Worm (Caenorhabditis elegans) whole organism, L1 larva: ENCODE data around the gene C03A3.3.

Experiments
- C04F5.9 ChIP-seq: sonication (generic microtip); optimal IDR thresholded peaks from 2 replicates; lab custom pipeline; 2016; ENCODE audit warnings: missing genetic modification characterization, missing compliant biosample characterization
- C16A3.4 ChIP-seq: fragments of 150-350 bp; optimal IDR thresholded peaks from 2 replicates; lab custom pipeline; 2014; ENCODE audit warnings: missing biosample characterization, missing genetic modification characterization
- Y116A8C.19 ChIP-seq: sonication (generic microtip); optimal IDR thresholded peaks from 2 replicates; lab custom pipeline; 2016; ENCODE audit warnings: missing compliant biosample characterization, missing genetic modification characterization, borderline replicate concordance
- blmp-1 ChIP-seq: fragments of 150-350 bp; optimal IDR thresholded peaks from 2 replicates; lab custom pipeline; 2014; ENCODE audit warnings: missing biosample characterization, missing genetic modification characterization
- ceh-8 ChIP-seq: fragments of 200-800 bp; sonication (Bioruptor generic); optimal IDR thresholded peaks from 2 replicates; lab custom pipeline; 2018; ENCODE audit warnings: mild to moderate bottlenecking, missing genetic modification characterization, moderate library complexity, missing compliant biosample characterization
- ceh-82 ChIP-seq, 3 experiments: fragments of 150-350 bp in 1 of 3; sonication (generic microtip) in 2 of 3; optimal IDR thresholded peaks; 2 replicates each; lab custom pipeline; 2014 to 2017; ENCODE audit warnings: missing biosample characterization in 3 of 3, missing genetic modification characterization in 3 of 3
- ceh-88 ChIP-seq: fragments of 200-800 bp; sonication (Bioruptor generic); IDR thresholded peaks from 2 replicates; pipeline ENCODE4 v1.3.6; 2022; ENCODE audit warnings: missing genetic modification characterization, missing compliant biosample characterization
- ceh-90 ChIP-seq: sonication (generic microtip); optimal IDR thresholded peaks from 2 replicates; lab custom pipeline; 2016; ENCODE audit warnings: missing genetic modification characterization, missing compliant biosample characterization
- dpl-1 ChIP-seq, 3 experiments: fragments of 150-350 bp in 2 of 3; sonication (generic microtip) in 1 of 3; optimal IDR thresholded peaks; 2 replicates each; lab custom pipeline; 2014 to 2017; ENCODE audit warnings: missing biosample characterization in 3 of 3, missing genetic modification characterization in 3 of 3, missing genetic modification reagents in 3 of 3
- egl-13 ChIP-seq: sonication (generic microtip); optimal IDR thresholded peaks from 2 replicates; lab custom pipeline; 2016; ENCODE audit warnings: missing genotype, missing genetic modification reagents, missing genetic modification characterization, missing compliant biosample characterization
- egl-27 ChIP-seq, 2 experiments: fragments of 150-350 bp in 1 of 2; sonication (generic microtip); optimal IDR thresholded peaks; 3 replicates each; lab custom pipeline; 2017 to 2018; ENCODE audit warnings: missing biosample characterization in 2 of 2, missing genetic modification characterization in 2 of 2, missing genetic modification reagents in 2 of 2
- elt-3 ChIP-seq, 6 experiments: fragments of 150-350 bp in 1 of 6; sonication (generic microtip); optimal IDR thresholded peaks; 2 replicates each; lab custom pipeline; 2017 to 2018; ENCODE audit warnings: missing biosample characterization in 6 of 6, missing genetic modification characterization in 6 of 6, inconsistent platforms in 1 of 6
- ets-5 ChIP-seq: fragments of 200-800 bp; sonication (Bioruptor generic); IDR thresholded peaks from 2 replicates; pipeline ENCODE4 v1.3.6; 2022; ENCODE audit warnings: missing genetic modification characterization, missing compliant biosample characterization
- fkh-10 ChIP-seq: sonication (generic microtip); optimal IDR thresholded peaks from 2 replicates; lab custom pipeline; 2017; ENCODE audit warnings: missing biosample characterization, missing genetic modification reagents, missing genetic modification characterization
- fkh-8 ChIP-seq: sonication (generic microtip); optimal IDR thresholded peaks from 2 replicates; lab custom pipeline; 2016; ENCODE audit warnings: mild to moderate bottlenecking, missing genetic modification characterization, missing compliant biosample characterization
- grh-1 ChIP-seq: fragments of 200-800 bp; sonication (Bioruptor generic); IDR thresholded peaks from 2 replicates; pipeline ENCODE4 v1.3.6; 2022; ENCODE audit warnings: missing genetic modification reagents, missing genetic modification characterization, missing compliant biosample characterization
- hlh-17 ChIP-seq: fragments of 200-800 bp; sonication (Bioruptor generic); optimal IDR thresholded peaks from 2 replicates; lab custom pipeline; 2018; ENCODE audit warnings: missing genetic modification characterization, mild to moderate bottlenecking, missing compliant biosample characterization, moderate library complexity, borderline replicate concordance
- hpl-2 ChIP-seq: fragments of 150-350 bp; optimal IDR thresholded peaks from 2 replicates; lab custom pipeline; 2014; ENCODE audit warnings: missing biosample characterization, missing genetic modification reagents, missing genetic modification characterization
- isw-1 ChIP-seq: fragments of 200-800 bp; sonication (Bioruptor generic); IDR thresholded peaks from 2 replicates; pipeline ENCODE4 v1.3.6; 2022; ENCODE audit warnings: missing genetic modification characterization, missing compliant biosample characterization
- jun-1 ChIP-seq: fragments of 150-350 bp; optimal IDR thresholded peaks from 2 replicates; lab custom pipeline; 2014; ENCODE audit warnings: missing biosample characterization, missing genetic modification reagents, missing genetic modification characterization
- lin-13 ChIP-seq: fragments of 150-350 bp; optimal IDR thresholded peaks from 2 replicates; lab custom pipeline; 2014; ENCODE audit warnings: missing biosample characterization, missing genetic modification reagents, missing genetic modification characterization
- lin-14 ChIP-seq: fragments of 200-800 bp; sonication (Bioruptor generic); optimal IDR thresholded peaks from 2 replicates; lab custom pipeline; 2018; ENCODE audit warnings: mild to moderate bottlenecking, missing genetic modification characterization, moderate library complexity, missing compliant biosample characterization
- lin-15B ChIP-seq: fragments of 150-350 bp; sonication (generic microtip); optimal IDR thresholded peaks from 3 replicates; lab custom pipeline; 2014; ENCODE audit warnings: missing biosample characterization, missing genetic modification characterization
- lin-39 ChIP-seq: fragments of 150-350 bp; optimal IDR thresholded peaks from 2 replicates; lab custom pipeline; 2014; ENCODE audit warnings: missing biosample characterization, missing genetic modification reagents, missing genetic modification characterization
- lir-3 ChIP-seq: sonication (generic microtip); optimal IDR thresholded peaks from 2 replicates; lab custom pipeline; 2016; ENCODE audit warnings: mild to moderate bottlenecking, missing genetic modification characterization, moderate library complexity, missing compliant biosample characterization; ENCODE audit not compliant: poor library complexity
- lsy-2 ChIP-seq, 2 experiments: fragments of 150-350 bp; optimal IDR thresholded peaks; 2 replicates each; lab custom pipeline; 2014; ENCODE audit warnings: missing biosample characterization in 2 of 2, missing genetic modification characterization in 2 of 2
- mdl-1 ChIP-seq, 2 experiments: fragments of 150-350 bp; optimal IDR thresholded peaks; 2 replicates each; lab custom pipeline; 2014 to 2017; ENCODE audit warnings: missing biosample characterization in 2 of 2, missing genetic modification characterization in 2 of 2, inconsistent platforms in 1 of 2
- nhr-11 ChIP-seq: fragments of 150-350 bp; optimal IDR thresholded peaks from 2 replicates; lab custom pipeline; 2014; ENCODE audit warnings: missing biosample characterization, missing genetic modification characterization
- nhr-12 ChIP-seq: sonication (generic microtip); optimal IDR thresholded peaks from 2 replicates; lab custom pipeline; 2017; ENCODE audit warnings: missing biosample characterization, missing genetic modification characterization
- nhr-20 ChIP-seq: sonication (generic microtip); optimal IDR thresholded peaks from 2 replicates; lab custom pipeline; 2016; ENCODE audit warnings: mild to moderate bottlenecking, missing genetic modification characterization, missing compliant biosample characterization
- nhr-237 ChIP-seq: fragments of 150-350 bp; optimal IDR thresholded peaks from 2 replicates; lab custom pipeline; 2014; ENCODE audit warnings: missing biosample characterization, missing genetic modification characterization
- nhr-47 ChIP-seq: sonication (generic microtip); optimal IDR thresholded peaks from 2 replicates; lab custom pipeline; 2016; ENCODE audit warnings: mild to moderate bottlenecking, missing genetic modification characterization, moderate library complexity, missing compliant biosample characterization
- nhr-71 ChIP-seq: sonication (generic microtip); optimal IDR thresholded peaks from 2 replicates; lab custom pipeline; 2016; ENCODE audit warnings: mild to moderate bottlenecking, missing genetic modification characterization, moderate library complexity, missing compliant biosample characterization
- nhr-76 ChIP-seq: sonication (generic microtip); optimal IDR thresholded peaks from 2 replicates; lab custom pipeline; 2017; ENCODE audit warnings: missing biosample characterization, missing genetic modification characterization
- nhr-84 ChIP-seq: sonication (generic microtip); optimal IDR thresholded peaks from 2 replicates; lab custom pipeline; 2017; ENCODE audit warnings: missing biosample characterization, missing genetic modification characterization
- pag-3 ChIP-seq: sonication (generic microtip); optimal IDR thresholded peaks from 2 replicates; lab custom pipeline; 2017; ENCODE audit warnings: missing genetic modification characterization, mild to moderate bottlenecking, missing compliant biosample characterization, antibody characterized with exemption, borderline replicate concordance; ENCODE audit not compliant: insufficient read depth
- pax-3 ChIP-seq: fragments of 200-800 bp; sonication (Bioruptor generic); optimal IDR thresholded peaks from 2 replicates; lab custom pipeline; 2018; ENCODE audit warnings: mild to moderate bottlenecking, missing genetic modification characterization, moderate library complexity, missing compliant biosample characterization
- pqm-1 ChIP-seq: sonication (generic microtip); optimal IDR thresholded peaks from 3 replicates; lab custom pipeline; 2017; ENCODE audit warnings: missing biosample characterization, missing genetic modification characterization
- rnt-1 ChIP-seq: sonication (generic microtip); optimal IDR thresholded peaks from 2 replicates; lab custom pipeline; 2016; ENCODE audit warnings: mild to moderate bottlenecking, missing genetic modification characterization, moderate library complexity, missing compliant biosample characterization
- skn-1 ChIP-seq: fragments of 150-350 bp; optimal IDR thresholded peaks from 2 replicates; lab custom pipeline; 2014; ENCODE audit warnings: missing biosample characterization, missing genetic modification characterization
- snpc-4 ChIP-seq: fragments of 150-350 bp; optimal IDR thresholded peaks from 2 replicates; lab custom pipeline; 2014; ENCODE audit warnings: missing biosample characterization, missing genetic modification characterization
- sup-37 ChIP-seq: fragments of 200-800 bp; sonication (Bioruptor generic); optimal IDR thresholded peaks from 2 replicates; lab custom pipeline; 2018; ENCODE audit warnings: mild to moderate bottlenecking, missing genetic modification characterization, missing compliant biosample characterization
- swsn-7 ChIP-seq: sonication (generic microtip); optimal IDR thresholded peaks from 2 replicates; lab custom pipeline; 2016; ENCODE audit warnings: missing genetic modification characterization, missing compliant biosample characterization
- unc-30 ChIP-seq: sonication (generic microtip); optimal IDR thresholded peaks from 2 replicates; lab custom pipeline; 2017; ENCODE audit warnings: missing biosample characterization, missing genetic modification characterization
- unc-62 ChIP-seq: fragments of 150-350 bp; optimal IDR thresholded peaks from 2 replicates; lab custom pipeline; 2014; ENCODE audit warnings: missing biosample characterization, missing genetic modification reagents, missing genetic modification characterization
- unc-98 ChIP-seq: fragments of 200-800 bp; sonication (Bioruptor generic); IDR thresholded peaks from 2 replicates; pipeline ENCODE4 v1.3.6; 2022; ENCODE audit warnings: missing genetic modification characterization, missing compliant biosample characterization
- vab-15 ChIP-seq: sonication (generic microtip); optimal IDR thresholded peaks from 2 replicates; lab custom pipeline; 2017; ENCODE audit warnings: missing genotype, mild to moderate bottlenecking, missing genetic modification characterization, missing compliant biosample characterization
- xbp-1 ChIP-seq: sonication (generic microtip); optimal IDR thresholded peaks from 2 replicates; lab custom pipeline; 2016; ENCODE audit warnings: missing genetic modification characterization, missing compliant biosample characterization
- zag-1 ChIP-seq: fragments of 150-350 bp; optimal IDR thresholded peaks from 2 replicates; lab custom pipeline; 2014; ENCODE audit warnings: missing biosample characterization, missing genetic modification characterization
- ztf-4 ChIP-seq: fragments of 150-350 bp; optimal IDR thresholded peaks from 2 replicates; lab custom pipeline; 2014; ENCODE audit warnings: missing biosample characterization, missing genetic modification characterization

C03A3.3 gene

ce11 chrX:11262319-11263074 lies 6.4 kb downstream of the C03A3.3 start, which contains the start of gene C03A3.2 (continued):
- TF ChIP-seq ets-5 (GFP tag; lab: Robert Waterston, UW) (no peak), dpl-1 (GFP tag; optimal IDR thresholded peaks at IDR 0.05; lab: Kevin White, UChicago) (peak; percentile 38 to 79 (median 61)), zag-1 (tag; lab: Kevin White, UChicago) (no peak), sup-37 (GFP tag; lab: Kevin White, UChicago) (no peak), lin-15B (tag; lab: Kevin White, UChicago) (peak; percentile 54), fkh-10 (GFP tag; lab: Kevin White, UChicago) (peak; percentile 64), grh-1 (GFP tag; lab: Robert Waterston, UW) (no peak), pag-3 (tag; lab: Kevin White, UChicago) (no peak), C04F5.9 (tag; lab: Kevin White, UChicago) (no peak), xbp-1 (peak; percentile 59), lir-3 (tag; lab: Kevin White, UChicago) (peak; percentile 21), vab-15 (tag; lab: Kevin White, UChicago) (peak; percentile 92), pax-3 (tag; lab: Kevin White, UChicago) (no peak), C16A3.4 (tag; lab: Kevin White, UChicago) (peak; percentile 65), elt-3 (tag; optimal IDR thresholded peaks at IDR 0.05; lab: Kevin White, UChicago) (peak in 1 of 6 experiments; percentile 55), nhr-12 (no peak), nhr-71 (tag; lab: Kevin White, UChicago) (peak; percentile 76), hlh-17 (GFP tag; lab: Kevin White, UChicago) (no peak), unc-30 (tag; lab: Kevin White, UChicago) (no peak), rnt-1 (tag; lab: Kevin White, UChicago) (peak; percentile 55), nhr-84 (tag; lab: Kevin White, UChicago) (no peak), nhr-11 (tag; lab: Kevin White, UChicago) (no peak), skn-1 (tag; lab: Kevin White, UChicago) (peak; percentile 14), swsn-7 (peak; percentile 67), nhr-47 (peak; percentile 67), lin-39 (tag; lab: Kevin White, UChicago) (no peak), hpl-2 (GFP tag; lab: Kevin White, UChicago) (no peak), lin-13 (peak; percentile 43), lin-14 (GFP tag; lab: Kevin White, UChicago) (peak; percentile 96), pqm-1 (tag; lab: Kevin White, UChicago) (no peak), ztf-4 (tag; lab: Kevin White, UChicago) (peak; percentile 11)

ce11 chrX:11257071-11257470 lies 11.8 kb downstream of the C03A3.3 start, which contains the start of gene C03A3.1:
Gene C03A3.1 (plus strand): TSS chrX:11257361.
- TF ChIP-seq ceh-90 (tag; lab: Kevin White, UChicago): no peak
- no peak for TF ChIP-seq egl-27 (tag; optimal IDR thresholded peaks at IDR 0.05; lab: Kevin White, UChicago)
- no peak for TF ChIP-seq nhr-237
- TF ChIP-seq fkh-8: no peak
- TF ChIP-seq swsn-7: peak; percentile 4
- TF ChIP-seq unc-98 (GFP tag; lab: Robert Waterston, UW): no peak
- no peak for TF ChIP-seq ceh-88 (GFP tag; lab: Robert Waterston, UW)
- no peak for TF ChIP-seq nhr-76 (tag; lab: Kevin White, UChicago)
- no peak for TF ChIP-seq egl-13
- TF ChIP-seq lin-14 (GFP tag; lab: Kevin White, UChicago): peak; percentile 76
- no peak for TF ChIP-seq blmp-1 (tag; lab: Kevin White, UChicago)
- no peak for TF ChIP-seq nhr-20
- TF ChIP-seq ceh-8: no peak
- no peak for TF ChIP-seq isw-1 (GFP tag; lab: Robert Waterston, UW)
- no peak for TF ChIP-seq pag-3 (tag; lab: Kevin White, UChicago)
- peak in 1 of 2 experiments; percentile 5 for TF ChIP-seq lsy-2 (tag; optimal IDR thresholded peaks at IDR 0.05; lab: Kevin White, UChicago)
- no peak for TF ChIP-seq mdl-1 (tag; optimal IDR thresholded peaks at IDR 0.05; lab: Kevin White, UChicago)
- peak in 1 of 3 experiments; percentile 28 for TF ChIP-seq ceh-82 (tag; optimal IDR thresholded peaks at IDR 0.05; lab: Kevin White, UChicago)
- no peak for TF ChIP-seq jun-1 (tag; lab: Kevin White, UChicago)
- TF ChIP-seq Y116A8C.19 (tag; lab: Kevin White, UChicago): no peak
- TF ChIP-seq unc-62 (GFP tag; lab: Kevin White, UChicago): no peak
- no peak for TF ChIP-seq snpc-4 (tag; lab: Kevin White, UChicago)
